Worm (Caenorhabditis elegans) whole organism, young adult: ENCODE results near the gene grl-2.

Experiments
- ama-1 ChIP-seq, 3 experiments: fragments of 150-350 bp in 1 of 3; sonication (generic microtip) in 2 of 3; optimal IDR thresholded peaks; 2 replicates each; lab custom pipeline; 2014 to 2018; ENCODE audit warnings: missing biosample characterization in 2 of 3, missing genetic modification characterization in 2 of 3, missing genetic modification reagents in 2 of 3
- die-1 ChIP-seq: sonication (generic microtip); optimal IDR thresholded peaks from 2 replicates; lab custom pipeline; 2016; ENCODE audit warnings: missing genotype, mild to moderate bottlenecking, missing genetic modification characterization, missing compliant biosample characterization
- gei-17 ChIP-seq: fragments of 200-800 bp; sonication (Bioruptor generic); optimal IDR thresholded peaks from 2 replicates; lab custom pipeline; 2018; ENCODE audit warnings: mild to moderate bottlenecking, missing genetic modification characterization, missing compliant biosample characterization
- lsl-1 ChIP-seq: fragments of 200-800 bp; sonication (Bioruptor generic); optimal IDR thresholded peaks from 2 replicates; lab custom pipeline; 2018; ENCODE audit warnings: mild to moderate bottlenecking, missing genetic modification characterization, moderate library complexity, missing compliant biosample characterization
- madf-8 ChIP-seq: fragments of 200-800 bp; sonication (Bioruptor generic); conservative IDR thresholded peaks from 2 replicates; pipeline ENCODE4 v1.3.6; 2022; ENCODE audit warnings: missing genetic modification reagents, missing genetic modification characterization, missing compliant biosample characterization
- nhr-90 ChIP-seq: sonication (generic microtip); optimal IDR thresholded peaks from 2 replicates; lab custom pipeline; 2016; ENCODE audit warnings: missing genotype, mild to moderate bottlenecking, missing genetic modification characterization, missing compliant biosample characterization
- sea-2 ChIP-seq: fragments of 200-800 bp; sonication (Bioruptor generic); IDR thresholded peaks from 2 replicates; pipeline ENCODE4 v1.3.6; 2022; ENCODE audit warnings: missing genetic modification characterization, missing compliant biosample characterization
- snpc-4 ChIP-seq, 5 experiments: fragments of 150-350 bp in 1 of 5; sonication (generic microtip) in 4 of 5; optimal IDR thresholded peaks; 2 replicates each; lab custom pipeline; 2014 to 2018; ENCODE audit warnings: missing genetic modification characterization in 5 of 5, missing biosample characterization in 3 of 5, antibody characterized with exemption in 2 of 5, mild to moderate bottlenecking in 2 of 5, missing compliant biosample characterization in 2 of 5, missing genotype in 2 of 5, moderate library complexity in 2 of 5, missing genetic modification reagents in 1 of 5
- tlf-1 ChIP-seq: fragments of 200-800 bp; sonication (Bioruptor generic); optimal IDR thresholded peaks from 2 replicates; lab custom pipeline; 2018; ENCODE audit warnings: mild to moderate bottlenecking, missing genetic modification characterization, missing compliant biosample characterization

DNA sequence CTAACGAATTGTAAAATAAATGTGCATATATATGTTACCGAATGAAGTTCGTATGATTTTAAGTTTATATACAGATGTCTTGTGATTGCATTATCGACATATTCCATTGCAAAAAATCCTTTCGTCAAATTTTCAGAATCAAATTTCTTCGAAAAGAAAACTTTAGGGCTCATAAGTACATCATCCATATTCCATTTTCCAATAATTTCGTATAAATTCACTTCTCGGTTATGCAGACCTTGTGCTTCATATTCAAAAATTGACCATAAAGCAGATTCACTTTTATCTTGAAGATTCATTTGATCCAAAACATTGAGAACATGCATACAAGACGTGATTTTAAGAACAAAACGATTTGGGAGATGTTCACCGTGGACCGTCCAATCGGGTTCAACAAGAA is 1.5 kb upstream of the grl-2 start:
- TF ChIP-seq nhr-90 (tag; lab: Kevin White, UChicago) (no peak), ama-1 (optimal IDR thresholded peaks at IDR 0.05; lab: Kevin White, UChicago) (no peak), ama-1 (GFP tag; optimal IDR thresholded peaks at IDR 0.05; lab: Kevin White, UChicago) (no peak), snpc-4 (GFP tag; optimal IDR thresholded peaks at IDR 0.05; lab: Kevin White, UChicago) (no peak), snpc-4 (tag; optimal IDR thresholded peaks at IDR 0.05; lab: Kevin White, UChicago) (no peak), lsl-1 (no peak), die-1 (tag; lab: Kevin White, UChicago) (no peak), sea-2 (GFP tag; lab: Robert Waterston, UW) (no peak), madf-8 (GFP tag; lab: Robert Waterston, UW) (no peak), tlf-1 (no peak), gei-17 (GFP tag; lab: Kevin White, UChicago) (no peak)
